Fruit fly (Drosophila melanogaster): ENCODE results near the gene CG11854.

The CG11854 gene

DNA sequence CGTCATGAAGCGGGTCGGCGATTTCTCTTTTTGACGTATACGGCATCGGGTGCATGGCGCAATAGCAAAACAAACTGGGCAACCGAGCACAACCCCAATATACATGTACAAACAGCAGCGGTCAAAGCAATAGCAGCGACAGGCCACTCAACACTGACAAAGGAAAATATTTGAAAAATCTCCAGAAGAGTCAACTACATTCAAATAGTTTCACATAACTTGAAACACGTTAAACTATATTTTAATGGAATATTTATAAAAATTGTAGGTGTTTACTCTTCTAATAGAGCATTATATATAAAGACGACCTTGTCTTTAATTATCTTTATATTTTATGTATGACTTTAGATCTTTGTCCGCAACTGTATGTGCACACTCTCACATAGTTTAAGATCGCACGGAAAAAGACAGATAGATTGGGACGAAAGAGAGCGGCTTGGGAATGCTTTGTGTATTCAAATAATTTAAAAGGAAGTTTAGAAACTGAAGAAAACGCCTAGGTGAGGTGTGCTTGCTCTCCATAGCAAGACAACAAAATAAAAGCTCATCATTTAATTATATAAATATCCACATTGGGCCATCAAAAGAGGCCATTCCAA is 34.3 kb upstream of the CG11854 start (continued):
- peak; percentile 75 to 82 for TF ChIP-seq bsh (GFP tag; optimal IDR thresholded peaks at IDR 0.05)
- TF ChIP-seq Dfd (GFP tag; optimal IDR thresholded peaks at IDR 0.05): no peak
- TF ChIP-seq disco-r (GFP tag; optimal IDR thresholded peaks at IDR 0.05): no peak
- peak; percentile 61 for TF ChIP-seq ase (GFP tag; IDR thresholded peaks at IDR 0.05)
- TF ChIP-seq CG18262 (tag; optimal IDR thresholded peaks at IDR 0.05): peak; percentile 85
- TF ChIP-seq jumu (GFP tag; optimal IDR thresholded peaks at IDR 0.05): peak; percentile 18
- TF ChIP-seq CG17802 (tag; optimal IDR thresholded peaks at IDR 0.05): peak; percentile 21
- TF ChIP-seq kay (GFP tag; optimal IDR thresholded peaks at IDR 0.05): peak; percentile 10
- peak; percentile 75 for TF ChIP-seq az2 (GFP tag; optimal IDR thresholded peaks at IDR 0.05)
- TF ChIP-seq Doc3 (GFP tag; IDR thresholded peaks at IDR 0.05; ENCODE audit: partially characterized antibody): no peak
- TF ChIP-seq CG6813 (GFP tag; optimal IDR thresholded peaks at IDR 0.05): peak; percentile 21
- peak; percentile 31 for TF ChIP-seq pum (GFP tag; optimal IDR thresholded peaks at IDR 0.05)
- TF ChIP-seq Hmx (GFP tag; optimal IDR thresholded peaks at IDR 0.05): no peak
- TF ChIP-seq mld (GFP tag; IDR thresholded peaks at IDR 0.05; ENCODE audit: partially characterized antibody): no peak
- no peak for TF ChIP-seq Stat92E (GFP tag; optimal IDR thresholded peaks at IDR 0.05)
- peak; percentile 41; the same call in 1 of the 2 replicates for TF ChIP-seq CG7372 (GFP tag; IDR thresholded peaks at IDR 0.05)
- TF ChIP-seq org-1 (GFP tag; optimal IDR thresholded peaks at IDR 0.05): peak; percentile 53
- no peak for TF ChIP-seq CG6175 (GFP tag; IDR thresholded peaks at IDR 0.05)
- TF ChIP-seq Dek (tag; optimal IDR thresholded peaks at IDR 0.05): peak; percentile 64
- TF ChIP-seq amos (GFP tag; IDR thresholded peaks at IDR 0.05; ENCODE audit: partially characterized antibody): no peak
- no peak for TF ChIP-seq NFAT (GFP tag; IDR thresholded peaks at IDR 0.05)
- TF ChIP-seq lilli (GFP tag; optimal IDR thresholded peaks at IDR 0.05): peak; percentile 66
- TF ChIP-seq ato (GFP tag; IDR thresholded peaks at IDR 0.05; ENCODE audit: partially characterized antibody): no peak
- peak; percentile 49 for TF ChIP-seq Deaf1 (tag; optimal IDR thresholded peaks at IDR 0.05)
- TF ChIP-seq Abd-B (GFP tag; optimal IDR thresholded peaks at IDR 0.05): peak; percentile 60
- TF ChIP-seq CG4854 (GFP tag; optimal IDR thresholded peaks at IDR 0.05): peak; percentile 24
- TF ChIP-seq Myb (GFP tag; optimal IDR thresholded peaks at IDR 0.05): no peak
- peak; percentile 76 for TF ChIP-seq dmrt11E (tag; optimal IDR thresholded peaks at IDR 0.05)
- TF ChIP-seq Med (GFP tag): peak; percentile 84
- TF ChIP-seq CG15073 (GFP tag; optimal IDR thresholded peaks at IDR 0.05): no peak
- TF ChIP-seq ash1 (GFP tag; optimal IDR thresholded peaks at IDR 0.05): no peak
- no peak for TF ChIP-seq inv (GFP tag; IDR thresholded peaks at IDR 0.05; ENCODE audit: partially characterized antibody)
- TF ChIP-seq btn (GFP tag; optimal IDR thresholded peaks at IDR 0.05): no peak
- no peak for TF ChIP-seq CkIIα-i1 (GFP tag; IDR thresholded peaks at IDR 0.05)
- TF ChIP-seq CG12236 (GFP tag; optimal IDR thresholded peaks at IDR 0.05): peak; percentile 14
- peak in 1 of 2 experiments; percentile 56 for TF ChIP-seq chif (GFP tag; optimal IDR thresholded peaks at IDR 0.05)
- TF ChIP-seq Sox102F (GFP tag; optimal IDR thresholded peaks at IDR 0.05): peak; percentile 83
- peak; percentile 77 for TF ChIP-seq CG2875 (GFP tag; optimal IDR thresholded peaks at IDR 0.05)
- TF ChIP-seq Meics (GFP tag; optimal IDR thresholded peaks at IDR 0.05): peak; percentile 68
- no peak for TF ChIP-seq bbx (GFP tag; IDR thresholded peaks at IDR 0.05; ENCODE audit: partially characterized antibody)
- TF ChIP-seq CG31224 (GFP tag; IDR thresholded peaks at IDR 0.05): peak; percentile 39; the same call in 1 of the 2 replicates
- TF ChIP-seq HLH4C (GFP tag; IDR thresholded peaks at IDR 0.05; ENCODE audit: partially characterized antibody): no peak
- TF ChIP-seq CG14050 (GFP tag; IDR thresholded peaks at IDR 0.05): peak; percentile 60
- TF ChIP-seq CG32767 (GFP tag; IDR thresholded peaks at IDR 0.05): peak; percentile 69
- TF ChIP-seq CG4730 (GFP tag; IDR thresholded peaks at IDR 0.05): peak; percentile 32; the same call in 1 of the 2 replicates
- TF ChIP-seq Sry-β (GFP tag; optimal IDR thresholded peaks at IDR 0.05): no peak
- TF ChIP-seq CG9876 (GFP tag; optimal IDR thresholded peaks at IDR 0.05): no peak
- peak; percentile 61; the same call in 1 of the 2 replicates for TF ChIP-seq Ada2b (GFP tag; IDR thresholded peaks at IDR 0.05)
- TF ChIP-seq br (optimal IDR thresholded peaks at IDR 0.05): no peak
- TF ChIP-seq sug (tag; optimal IDR thresholded peaks at IDR 0.05): peak; percentile 44
